Worm (Caenorhabditis elegans) whole organism, young adult: ENCODE data around the gene D2089.8.

Source experiments
- B0019.2 ChIP-seq: fragments of 200-800 bp; sonication (Bioruptor generic); conservative IDR thresholded peaks from 2 replicates; pipeline ENCODE4 v1.3.6; 2022; ENCODE audit warnings: missing genetic modification reagents, missing genetic modification characterization, missing compliant biosample characterization
- B0336.3 ChIP-seq: fragments of 200-800 bp; sonication (Bioruptor generic); IDR thresholded peaks from 2 replicates; pipeline ENCODE4 v1.3.6; 2022; ENCODE audit warnings: missing genetic modification characterization, missing compliant biosample characterization
- D2030.7 ChIP-seq: fragments of 200-800 bp; sonication (Bioruptor generic); IDR thresholded peaks from 2 replicates; pipeline ENCODE4 v1.3.6; 2022; ENCODE audit warnings: missing genetic modification reagents, missing genetic modification characterization, missing compliant biosample characterization
- F33H1.4 ChIP-seq: fragments of 200-800 bp; sonication (Bioruptor generic); IDR thresholded peaks from 2 replicates; pipeline ENCODE4 v1.3.6; 2022; ENCODE audit warnings: missing genetic modification reagents, missing genetic modification characterization, missing compliant biosample characterization
- T26A5.8 ChIP-seq: sonication (generic microtip); optimal IDR thresholded peaks from 2 replicates; lab custom pipeline; 2016; ENCODE audit warnings: missing genetic modification characterization, missing compliant biosample characterization
- athp-1 ChIP-seq: sonication (generic microtip); optimal IDR thresholded peaks from 2 replicates; lab custom pipeline; 2017; ENCODE audit warnings: mild to moderate bottlenecking, missing genetic modification characterization, missing compliant biosample characterization
- attf-3 ChIP-seq: fragments of 200-800 bp; sonication (Bioruptor generic); conservative IDR thresholded peaks from 2 replicates; pipeline ENCODE4 v1.3.6; 2022; ENCODE audit warnings: missing genetic modification reagents, missing genetic modification characterization, missing compliant biosample characterization
- bed-2 ChIP-seq: fragments of 200-800 bp; sonication (Bioruptor generic); IDR thresholded peaks from 2 replicates; pipeline ENCODE4 v1.3.6; 2022; ENCODE audit warnings: missing genetic modification reagents, missing genetic modification characterization, missing compliant biosample characterization
- cebp-1 ChIP-seq, 2 experiments: fragments of 200-800 bp in 1 of 2; sonication (Bioruptor generic) in 1 of 2; sonication (generic microtip) in 1 of 2; IDR thresholded peaks in 1 of 2; optimal IDR thresholded peaks in 1 of 2; 2 replicates each; pipeline versions ENCODE4 v1.3.6 to Lab custom; 2017 to 2022; ENCODE audit warnings: missing compliant biosample characterization in 2 of 2, missing genetic modification characterization in 2 of 2, mild to moderate bottlenecking in 1 of 2, missing genetic modification reagents in 1 of 2, moderate library complexity in 1 of 2
- ceh-100 ChIP-seq: fragments of 200-800 bp; sonication (Bioruptor generic); IDR thresholded peaks from 2 replicates; pipeline ENCODE4 v1.3.6; 2022; ENCODE audit warnings: missing genetic modification reagents, missing genetic modification characterization, missing compliant biosample characterization
- ceh-91 ChIP-seq: fragments of 200-800 bp; sonication (Bioruptor generic); IDR thresholded peaks from 2 replicates; pipeline ENCODE4 v1.3.6; 2022; ENCODE audit warnings: missing genetic modification reagents, missing genetic modification characterization, missing compliant biosample characterization
- dox-1 ChIP-seq: fragments of 200-800 bp; sonication (Bioruptor generic); IDR thresholded peaks from 2 replicates; pipeline ENCODE4 v1.3.6; 2022; ENCODE audit warnings: missing genetic modification reagents, missing genetic modification characterization, missing compliant biosample characterization
- dpl-1 ChIP-seq: fragments of 150-350 bp; optimal IDR thresholded peaks from 2 replicates; lab custom pipeline; 2014; ENCODE audit warnings: missing biosample characterization, missing genetic modification reagents, missing genetic modification characterization
- efl-1 ChIP-seq: fragments of 150-350 bp; optimal IDR thresholded peaks from 2 replicates; lab custom pipeline; 2014; ENCODE audit warnings: missing biosample characterization, missing genetic modification reagents, missing genetic modification characterization
- egrh-3 ChIP-seq: fragments of 200-800 bp; sonication (Bioruptor generic); IDR thresholded peaks from 2 replicates; pipeline ENCODE4 v1.3.6; 2022; ENCODE audit warnings: missing genetic modification reagents, missing genetic modification characterization, missing compliant biosample characterization
- ekl-4 ChIP-seq: fragments of 200-800 bp; sonication (Bioruptor generic); IDR thresholded peaks from 2 replicates; pipeline ENCODE4 v1.3.6; 2022; ENCODE audit warnings: missing genetic modification reagents, missing genetic modification characterization, missing compliant biosample characterization
- him-1 ChIP-seq: sonication (generic microtip); optimal IDR thresholded peaks from 2 replicates; lab custom pipeline; 2016; ENCODE audit warnings: missing genotype, missing genetic modification reagents, missing genetic modification characterization, missing compliant biosample characterization
- hrde-1 ChIP-seq: sonication (generic microtip); optimal IDR thresholded peaks from 2 replicates; lab custom pipeline; 2016; ENCODE audit warnings: missing genetic modification characterization, mild to moderate bottlenecking, missing compliant biosample characterization, moderate library complexity, missing genotype, missing genetic modification reagents, borderline replicate concordance
- lin-26 ChIP-seq: fragments of 200-800 bp; sonication (Bioruptor generic); IDR thresholded peaks from 2 replicates; pipeline ENCODE4 v1.3.6; 2022; ENCODE audit warnings: missing genetic modification reagents, missing genetic modification characterization, missing compliant biosample characterization
- lin-40 ChIP-seq: sonication (generic microtip); optimal IDR thresholded peaks from 2 replicates; lab custom pipeline; 2016; ENCODE audit warnings: missing genetic modification characterization, mild to moderate bottlenecking, missing compliant biosample characterization, missing genotype, missing genetic modification reagents
- lir-1 ChIP-seq: fragments of 200-800 bp; sonication (Bioruptor generic); conservative IDR thresholded peaks from 2 replicates; pipeline ENCODE4 v1.3.6; 2022; ENCODE audit warnings: missing genetic modification reagents, missing genetic modification characterization, missing compliant biosample characterization
- lsl-1 ChIP-seq: fragments of 200-800 bp; sonication (Bioruptor generic); optimal IDR thresholded peaks from 2 replicates; lab custom pipeline; 2018; ENCODE audit warnings: mild to moderate bottlenecking, missing genetic modification characterization, moderate library complexity, missing compliant biosample characterization
- madf-6 ChIP-seq: fragments of 200-800 bp; sonication (Bioruptor generic); IDR thresholded peaks from 2 replicates; pipeline ENCODE4 v1.3.6; 2022; ENCODE audit warnings: missing genetic modification reagents, missing genetic modification characterization, missing compliant biosample characterization
- madf-8 ChIP-seq: fragments of 200-800 bp; sonication (Bioruptor generic); conservative IDR thresholded peaks from 2 replicates; pipeline ENCODE4 v1.3.6; 2022; ENCODE audit warnings: missing genetic modification reagents, missing genetic modification characterization, missing compliant biosample characterization
- mcd-1 ChIP-seq: fragments of 200-800 bp; sonication (Bioruptor generic); IDR thresholded peaks from 2 replicates; pipeline ENCODE4 v1.3.6; 2022; ENCODE audit warnings: missing genetic modification reagents, missing genetic modification characterization, missing compliant biosample characterization
- sea-2 ChIP-seq: fragments of 200-800 bp; sonication (Bioruptor generic); IDR thresholded peaks from 2 replicates; pipeline ENCODE4 v1.3.6; 2022; ENCODE audit warnings: missing genetic modification characterization, missing compliant biosample characterization
- snpc-3.4 ChIP-seq: sonication (generic microtip); optimal IDR thresholded peaks from 2 replicates; lab custom pipeline; 2017; ENCODE audit warnings: missing genetic modification characterization, mild to moderate bottlenecking, missing compliant biosample characterization, antibody characterized with exemption, moderate library complexity, missing genotype, missing genetic modification reagents
- tlf-1 ChIP-seq: fragments of 200-800 bp; sonication (Bioruptor generic); optimal IDR thresholded peaks from 2 replicates; lab custom pipeline; 2018; ENCODE audit warnings: mild to moderate bottlenecking, missing genetic modification characterization, missing compliant biosample characterization
- xnd-1 ChIP-seq: sonication (generic microtip); optimal IDR thresholded peaks from 2 replicates; lab custom pipeline; 2016; ENCODE audit warnings: missing genotype, missing genetic modification reagents, missing genetic modification characterization, missing compliant biosample characterization
- zfh-2 ChIP-seq: fragments of 200-800 bp; sonication (Bioruptor generic); conservative IDR thresholded peaks from 2 replicates; pipeline ENCODE4 v1.3.6; 2022; ENCODE audit warnings: missing genetic modification reagents, missing genetic modification characterization, missing compliant biosample characterization
- ztf-18 ChIP-seq: sonication (generic microtip); optimal IDR thresholded peaks from 2 replicates; lab custom pipeline; 2016; ENCODE audit warnings: missing genotype, mild to moderate bottlenecking, missing genetic modification characterization, missing compliant biosample characterization
- ztf-26 ChIP-seq: sonication (generic microtip); optimal IDR thresholded peaks from 2 replicates; lab custom pipeline; 2017; ENCODE audit warnings: missing genetic modification characterization, missing compliant biosample characterization

D2089.8 gene

DNA sequence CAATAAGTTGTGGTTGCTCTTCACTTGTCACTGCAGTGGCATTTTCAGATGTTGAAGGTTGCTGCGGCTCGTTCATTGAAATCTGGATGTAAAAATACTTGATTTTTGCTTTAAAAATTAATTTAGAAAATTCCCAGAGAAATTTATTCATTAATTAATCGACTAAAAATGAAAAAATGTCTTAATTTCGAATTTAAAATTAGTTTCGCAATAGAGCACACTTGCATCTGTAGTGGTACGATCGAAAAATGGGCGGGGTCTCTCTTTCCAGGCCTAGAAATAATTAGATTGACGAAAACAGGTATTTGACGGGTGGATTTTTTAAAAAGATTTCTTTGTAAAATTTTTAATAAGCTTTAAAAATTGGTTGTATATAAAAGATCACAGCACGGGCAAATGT is at the start of gene D2089.8:
Gene D2089.8 (minus strand): TSS at position 84 of the 400 bp plus-strand sequence.
- TF ChIP-seq cebp-1 (GFP tag; IDR thresholded peaks at IDR 0.05; lab: Robert Waterston, UW) (no peak), cebp-1 (tag; optimal IDR thresholded peaks at IDR 0.05; lab: Kevin White, UChicago) (no peak), xnd-1 (peak; percentile 48), F33H1.4 (GFP tag; lab: Robert Waterston, UW) (peak; percentile 45), efl-1 (GFP tag; lab: Kevin White, UChicago) (peak; percentile 67), him-1 (tag; lab: Kevin White, UChicago) (no peak), madf-8 (GFP tag; lab: Robert Waterston, UW) (peak; percentile 92), bed-2 (GFP tag; lab: Robert Waterston, UW) (no peak), lir-1 (no peak), madf-6 (peak; percentile 94), D2030.7 (GFP tag; lab: Robert Waterston, UW) (0 out of 2 replicates have a peak, but pooled peaks have one; percentile 23), lsl-1 (GFP tag; lab: Kevin White, UChicago) (peak; percentile 71), dpl-1 (peak; percentile 22), ceh-91 (peak; percentile 53)

DNA sequence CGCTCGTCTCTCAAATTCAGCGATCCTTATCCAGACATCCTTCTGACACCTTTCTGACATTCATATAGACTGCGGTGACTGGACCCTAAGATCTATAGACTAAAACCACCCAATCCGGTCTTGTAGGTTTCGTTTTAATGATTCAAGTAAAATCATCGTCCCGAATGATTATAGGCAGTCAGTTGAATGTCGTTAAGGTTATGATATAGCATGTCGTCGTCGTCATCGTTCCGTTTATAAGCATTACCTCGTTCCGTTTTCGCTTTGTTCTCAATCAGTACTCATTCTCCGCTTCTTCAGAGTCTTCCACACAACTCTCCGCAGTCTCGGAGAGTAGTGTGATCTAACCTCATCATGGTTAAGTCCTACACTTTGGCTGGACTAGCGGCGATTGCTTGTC is 46.1 kb upstream of the D2089.8 start, which contains the start of gene bli-1:
Gene bli-1 (plus strand): TSS at position 301 of the 400 bp plus-strand sequence.
- TF ChIP-seq snpc-3.4 (tag; lab: Kevin White, UChicago) (no peak), tlf-1 (no peak)

DNA sequence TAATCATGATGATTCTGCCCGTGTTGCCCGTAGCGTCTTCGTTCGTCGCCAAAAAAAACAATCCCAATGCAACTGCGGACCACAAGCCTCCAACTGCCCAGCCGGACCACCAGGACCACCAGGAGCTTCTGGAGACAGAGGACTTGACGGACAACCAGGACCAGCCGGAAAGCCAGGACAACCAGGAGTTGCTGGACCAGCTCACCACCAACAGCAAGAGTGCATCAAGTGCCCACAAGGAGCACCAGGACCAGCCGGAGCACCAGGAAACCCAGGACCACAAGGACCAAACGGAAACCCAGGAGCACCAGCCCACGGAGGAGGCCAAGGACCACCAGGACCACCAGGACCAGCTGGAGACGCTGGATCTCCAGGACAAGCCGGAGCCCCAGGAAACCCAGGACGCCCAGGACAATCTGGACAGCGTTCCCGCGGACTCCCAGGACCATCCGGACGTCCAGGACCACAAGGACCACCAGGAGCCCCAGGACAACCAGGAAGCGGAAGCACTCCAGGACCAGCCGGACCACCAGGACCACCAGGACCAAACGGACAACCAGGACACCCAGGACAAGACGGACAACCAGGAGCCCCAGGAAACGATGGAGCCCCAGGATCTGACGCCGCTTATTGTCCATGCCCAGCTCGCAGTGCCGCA is 45.0 kb upstream of the D2089.8 start:
- TF ChIP-seq ceh-100 (GFP tag; lab: Robert Waterston, UW): no peak
- TF ChIP-seq athp-1 (tag; lab: Kevin White, UChicago): no peak
- peak; percentile 4 for TF ChIP-seq ztf-18 (tag; lab: Kevin White, UChicago)
- peak; percentile 91 for TF ChIP-seq egrh-3 (GFP tag; lab: Robert Waterston, UW)
- no peak for TF ChIP-seq ekl-4 (GFP tag; lab: Robert Waterston, UW)
- TF ChIP-seq zfh-2 (GFP tag; lab: Robert Waterston, UW): peak; percentile 88
- peak; percentile 62 for TF ChIP-seq lin-40
- peak; percentile 8; the same call in 1 of the 2 replicates for TF ChIP-seq B0336.3
- TF ChIP-seq lin-26 (GFP tag; lab: Robert Waterston, UW): peak; percentile 85
- peak; percentile 90 for TF ChIP-seq ztf-26 (tag; lab: Kevin White, UChicago)
- no peak for TF ChIP-seq T26A5.8 (tag; lab: Kevin White, UChicago)
- TF ChIP-seq dox-1: 0 out of 2 replicates have a peak, but pooled peaks have one; percentile 17

- TF ChIP-seq attf-3 (GFP tag; lab: Robert Waterston, UW): no peak
- no peak for TF ChIP-seq B0019.2 (GFP tag; lab: Robert Waterston, UW)
- TF ChIP-seq sea-2 (GFP tag; lab: Robert Waterston, UW): no peak
- TF ChIP-seq hrde-1: no peak
- TF ChIP-seq mcd-1 (GFP tag; lab: Robert Waterston, UW): no peak
Observed at ce11 chrII:10706901-10707300, 44.3 kb upstream of the D2089.8 start, which contains the start of gene col-80. TSS of gene col-80 (plus strand) at chrII:10707201.
